Fruit fly (Drosophila melanogaster): Measurements from ENCODE around the gene cmb.

dm6 chr3L:13424068-13424467, 18.3 kb upstream of the cmb start, which contains the start of gene CG33263:
- no peak for TF ChIP-seq EcR (GFP tag; optimal IDR thresholded peaks at IDR 0.05)
- no peak for TF ChIP-seq CG17806 (tag; optimal IDR thresholded peaks at IDR 0.05)
- TF ChIP-seq CG13204 (GFP tag; optimal IDR thresholded peaks at IDR 0.05): no peak
- TF ChIP-seq CG15710 (tag; optimal IDR thresholded peaks at IDR 0.05): no peak
- no peak for TF ChIP-seq CG14655 (GFP tag; optimal IDR thresholded peaks at IDR 0.05)
- no peak for TF ChIP-seq Pif1B (GFP tag; optimal IDR thresholded peaks at IDR 0.05)
- no peak for TF ChIP-seq fd96Ca (GFP tag; IDR thresholded peaks at IDR 0.05)
- TF ChIP-seq rn (GFP tag; IDR thresholded peaks at IDR 0.05): no peak
- TF ChIP-seq CG8159 (tag; optimal IDR thresholded peaks at IDR 0.05): no peak
- no peak for TF ChIP-seq CG4496 (GFP tag; IDR thresholded peaks at IDR 0.05)
- TF ChIP-seq CG12605 (GFP tag; IDR thresholded peaks at IDR 0.05): no peak
- TF ChIP-seq CG34367 (tag; optimal IDR thresholded peaks at IDR 0.05): no peak
- TF ChIP-seq gl (tag; optimal IDR thresholded peaks at IDR 0.05): no peak

Data from whole organism, pupa.